Worm (Caenorhabditis elegans): Measurements from ENCODE around the gene F26A1.1.

ce11 chrIII:4887291-4887690 lies 37.0 kb downstream of the F26A1.1 start, which contains the start of gene clec-6:
- TF ChIP-seq vab-15 (tag; optimal IDR thresholded peaks at IDR 0.05): no peak
- TF ChIP-seq snpc-4 (tag; optimal IDR thresholded peaks at IDR 0.05): no peak
- TF ChIP-seq nhr-20 (tag; optimal IDR thresholded peaks at IDR 0.05): no peak
- no peak for TF ChIP-seq ceh-63 (GFP tag; optimal IDR thresholded peaks at IDR 0.05)
- TF ChIP-seq rnt-1 (tag; optimal IDR thresholded peaks at IDR 0.05): no peak
- no peak for TF ChIP-seq nhr-12 (tag; optimal IDR thresholded peaks at IDR 0.05)
- TF ChIP-seq lin-39 (tag; optimal IDR thresholded peaks at IDR 0.05): no peak
- TF ChIP-seq ces-1 (GFP tag; optimal IDR thresholded peaks at IDR 0.05): no peak
- no peak for TF ChIP-seq alr-1 (tag; optimal IDR thresholded peaks at IDR 0.05; ENCODE audit: borderline replicate concordance)
- TF ChIP-seq nhr-47 (tag; optimal IDR thresholded peaks at IDR 0.05): no peak
- no peak for TF ChIP-seq hpl-2 (GFP tag; optimal IDR thresholded peaks at IDR 0.05)
- TF ChIP-seq ets-5 (GFP tag; IDR thresholded peaks at IDR 0.05): no peak
- TF ChIP-seq zag-1 (tag; optimal IDR thresholded peaks at IDR 0.05): no peak
